Fruit fly (Drosophila melanogaster) whole organism, wandering third instar larva: ENCODE data around the gene gdl.
A peak's percentile ranks its signal among the peaks of the same experiment; 100 is the strongest.

Source experiments
- CG32264 ChIP-seq: fragments of 200-800 bp; sonication (Bioruptor generic); optimal IDR thresholded peaks from 2 replicates; lab custom pipeline; 2016; ENCODE audit warnings: missing biosample characterization, missing genetic modification characterization
- CG9705 ChIP-seq: fragments of 200-800 bp; sonication (Bioruptor generic); optimal IDR thresholded peaks from 2 replicates; lab custom pipeline; 2018; ENCODE audit warnings: missing biosample characterization, mild to moderate bottlenecking, missing genetic modification characterization
- CrebA ChIP-seq: fragments of 200-800 bp; sonication (Bioruptor generic); optimal IDR thresholded peaks from 2 replicates; lab custom pipeline; 2016; ENCODE audit warnings: missing biosample characterization, mild to moderate bottlenecking, missing genetic modification characterization, borderline replicate concordance
- Dfd ChIP-seq: fragments of >200 bp; optimal IDR thresholded peaks from 2 replicates; lab custom pipeline; 2017; ENCODE audit warnings: missing biosample characterization, missing genetic modification characterization
- Dif ChIP-seq: fragments of 200-275, 200-300 bp; sonication (Bioruptor generic); optimal IDR thresholded peaks from 2 replicates; lab custom pipeline; 2018; ENCODE audit warnings: missing biosample characterization, missing genetic modification characterization; ENCODE audit not compliant: partially characterized antibody
- GATAd ChIP-seq: sonication (Bioruptor generic); optimal IDR thresholded peaks from 2 replicates; lab custom pipeline; 2016; ENCODE audit warnings: missing biosample characterization, missing genetic modification characterization
- Hnf4 ChIP-seq: fragments of 200-800 bp; sonication (Bioruptor generic); optimal IDR thresholded peaks from 2 replicates; lab custom pipeline; 2016; ENCODE audit warnings: missing biosample characterization, mild to moderate bottlenecking, missing genetic modification characterization
- Hr78 ChIP-seq: fragments of >200 bp; optimal IDR thresholded peaks from 2 replicates; lab custom pipeline; 2017; ENCODE audit warnings: missing biosample characterization, missing genetic modification characterization
- Hr83 ChIP-seq: fragments of 200-300 bp; sonication (Bioruptor generic); optimal IDR thresholded peaks from 2 replicates; lab custom pipeline; 2016; ENCODE audit warnings: missing biosample characterization, mild to moderate bottlenecking, missing genetic modification characterization, moderate library complexity; ENCODE audit not compliant: poor library complexity, severe bottlenecking
- Mio ChIP-seq: sonication (Bioruptor generic); optimal IDR thresholded peaks from 2 replicates; lab custom pipeline; 2016; ENCODE audit warnings: missing biosample characterization, missing genetic modification characterization
- Rel ChIP-seq, 2 experiments: fragments of 200-800 bp; sonication (Bioruptor generic) in 1 of 2; optimal IDR thresholded peaks; 2 replicates in 1 of 2; 3 replicates in 1 of 2; lab custom pipeline; 2016 to 2019; ENCODE audit warnings: mild to moderate bottlenecking in 2 of 2, missing biosample characterization in 2 of 2, missing genetic modification characterization in 2 of 2, moderate library complexity in 1 of 2
- Vsx2 ChIP-seq: fragments of 200-300, 225-300 bp; sonication (Bioruptor generic); optimal IDR thresholded peaks from 2 replicates; lab custom pipeline; 2018; ENCODE audit warnings: missing biosample characterization, missing genetic modification characterization; ENCODE audit not compliant: partially characterized antibody
- brk ChIP-seq: fragments of 200-800 bp; sonication (Bioruptor generic); optimal IDR thresholded peaks from 2 replicates; lab custom pipeline; 2016; ENCODE audit warnings: missing biosample characterization, mild to moderate bottlenecking, missing genetic modification characterization
- dl ChIP-seq, 2 experiments: fragments of 175-275, 200-275 bp in 1 of 2; fragments of 200-275 bp in 1 of 2; sonication (Bioruptor generic); optimal IDR thresholded peaks; lab custom pipeline; 2018; ENCODE audit warnings: mild to moderate bottlenecking in 2 of 2, missing biosample characterization in 2 of 2, missing genetic modification characterization in 2 of 2, moderate library complexity in 2 of 2; ENCODE audit not compliant: partially characterized antibody in 2 of 2, insufficient read depth in 1 of 2
- dmrt93B ChIP-seq: fragments of 200-800 bp; sonication (Bioruptor generic); optimal IDR thresholded peaks from 2 replicates; lab custom pipeline; 2018; ENCODE audit warnings: missing biosample characterization, mild to moderate bottlenecking, missing genetic modification characterization
- dsf ChIP-seq: sonication (Bioruptor generic); optimal IDR thresholded peaks from 2 replicates; lab custom pipeline; 2016; ENCODE audit warnings: missing biosample characterization, missing genetic modification characterization, borderline replicate concordance
- ey ChIP-seq: fragments of 200-800 bp; sonication (Bioruptor generic); optimal IDR thresholded peaks from 2 replicates; lab custom pipeline; 2016; ENCODE audit warnings: missing biosample characterization, missing genetic modification characterization
- h ChIP-seq: fragments of 200-800 bp; sonication (Bioruptor generic); optimal IDR thresholded peaks from 3 replicates; lab custom pipeline; 2016; ENCODE audit warnings: missing biosample characterization, mild to moderate bottlenecking, missing genetic modification characterization
- jim ChIP-seq: fragments of 175-275, 200-325 bp; sonication (Bioruptor generic); optimal IDR thresholded peaks from 2 replicates; lab custom pipeline; 2016; ENCODE audit warnings: missing biosample characterization, mild to moderate bottlenecking, missing genetic modification characterization
- lola ChIP-seq: fragments of >200 bp; optimal IDR thresholded peaks from 2 replicates; lab custom pipeline; 2017; ENCODE audit warnings: missing biosample characterization, missing genetic modification characterization
- pan ChIP-seq: fragments of >200 bp; optimal IDR thresholded peaks from 2 replicates; lab custom pipeline; 2017
- psq ChIP-seq: fragments of 200-800 bp; sonication (Bioruptor generic); optimal IDR thresholded peaks from 3 replicates; lab custom pipeline; 2017; ENCODE audit warnings: missing biosample characterization, mild to moderate bottlenecking, missing genetic modification characterization, moderate library complexity
- rgr ChIP-seq: fragments of 200-800 bp; sonication (Bioruptor generic); optimal IDR thresholded peaks from 3 replicates; lab custom pipeline; 2016; ENCODE audit warnings: missing biosample characterization, mild to moderate bottlenecking, missing genetic modification characterization
- sage ChIP-seq: fragments of 200-800 bp; sonication (Bioruptor generic); optimal IDR thresholded peaks from 2 replicates; lab custom pipeline; 2016; ENCODE audit warnings: missing biosample characterization, mild to moderate bottlenecking, missing genetic modification characterization
- sv ChIP-seq: fragments of 200-800 bp; sonication (Bioruptor generic); optimal IDR thresholded peaks from 3 replicates; lab custom pipeline; 2016; ENCODE audit warnings: missing biosample characterization, missing genetic modification characterization
- tai ChIP-seq: sonication (Bioruptor generic); optimal IDR thresholded peaks from 2 replicates; lab custom pipeline; 2016; ENCODE audit warnings: missing biosample characterization, missing genetic modification characterization
- usp ChIP-seq: fragments of >200 bp; optimal IDR thresholded peaks from 2 replicates; lab custom pipeline; 2017; ENCODE audit warnings: missing biosample characterization, missing genetic modification characterization

The gdl gene

dm6 chr3L:15509398-15509797 is at the start of gene gdl, which contains the start of gene gdl-ORF39:
Gene gdl, plus strand, starts transcription at chr3L:15509445.
Gene gdl-ORF39, plus strand, starts transcription at chr3L:15509445.
- TF ChIP-seq Vsx2 (GFP tag; lab: Kevin White, UChicago) (no peak), dsf (GFP tag; lab: Kevin White, UChicago) (no peak), CG32264 (no peak), sv (no peak)

dm6 chr3L:15474010-15474409 is 35.2 kb upstream of the gdl start, which contains the start of gene cocoon:
Gene cocoon, minus strand, starts transcription at chr3L:15474110.
- no peak for TF ChIP-seq CG9705 (GFP tag; lab: Kevin White, UChicago)
- no peak for TF ChIP-seq lola (GFP tag; lab: Kevin White, UChicago)
- no peak for TF ChIP-seq sage
- TF ChIP-seq rgr (GFP tag; lab: Kevin White, UChicago) = no peak

dm6 chr3L:15485302-15485701 is 23.9 kb upstream of the gdl start, which contains the start of gene Ran-like:
Gene Ran-like, minus strand, starts transcription at chr3L:15485402.
- TF ChIP-seq Dfd (no peak), dmrt93B (GFP tag; lab: Kevin White, UChicago) (no peak), sv (no peak), CG9705 (GFP tag; lab: Kevin White, UChicago) (no peak), rgr (GFP tag; lab: Kevin White, UChicago) (no peak), GATAd (GFP tag; lab: Kevin White, UChicago) (no peak), lola (GFP tag; lab: Kevin White, UChicago) (no peak), Hnf4 (no peak), tai (GFP tag; lab: Kevin White, UChicago) (no peak)

- no peak for TF ChIP-seq Dfd
- TF ChIP-seq Dif = peak; percentile 56
- no peak for TF ChIP-seq CG9705 (GFP tag; lab: Kevin White, UChicago)
- no peak for TF ChIP-seq brk (GFP tag; lab: Kevin White, UChicago)
- TF ChIP-seq Rel (GFP tag; optimal IDR thresholded peaks at IDR 0.05; lab: Kevin White, UChicago) = no peak
- no peak for TF ChIP-seq Rel (tag; optimal IDR thresholded peaks at IDR 0.05; lab: Kevin White, UChicago)
- no peak for TF ChIP-seq psq (GFP tag; lab: Kevin White, UChicago)
- peak in 1 of 2 experiments; percentile 30 for TF ChIP-seq dl (GFP tag; optimal IDR thresholded peaks at IDR 0.05; lab: Kevin White, UChicago; ENCODE audit: insufficient read depth in 1 of 2, partially characterized antibody in 2 of 2)
- TF ChIP-seq Vsx2 (GFP tag; lab: Kevin White, UChicago) = peak; percentile 80
Observed at dm6 chr3L:15493886-15494598, 15.2 kb upstream of the gdl start.

dm6 chr3L:15494599-15495271 is 14.5 kb upstream of the gdl start:
- TF ChIP-seq Rel (GFP tag; optimal IDR thresholded peaks at IDR 0.05; lab: Kevin White, UChicago) (no peak), Rel (tag; optimal IDR thresholded peaks at IDR 0.05; lab: Kevin White, UChicago) (no peak), rgr (GFP tag; lab: Kevin White, UChicago) (no peak), psq (GFP tag; lab: Kevin White, UChicago) (no peak), dmrt93B (GFP tag; lab: Kevin White, UChicago) (no peak), h (no peak), sage (no peak), Hr83 (GFP tag; lab: Kevin White, UChicago) (no peak), dsf (GFP tag; lab: Kevin White, UChicago) (no peak), ey (GFP tag; lab: Kevin White, UChicago) (no peak), Dfd (no peak), pan (lab: Kevin White, UChicago) (no peak), dl (GFP tag; optimal IDR thresholded peaks at IDR 0.05; lab: Kevin White, UChicago; ENCODE audit: insufficient read depth in 1 of 2, partially characterized antibody in 2 of 2) (no peak), Mio (GFP tag; lab: Kevin White, UChicago) (no peak), jim (GFP tag; lab: Kevin White, UChicago) (no peak), sv (no peak), Hnf4 (no peak), Hr78 (GFP tag; lab: Kevin White, UChicago) (no peak), usp (GFP tag; lab: Kevin White, UChicago) (no peak), CrebA (GFP tag; lab: Kevin White, UChicago) (no peak)
